Fruit fly (Drosophila melanogaster) whole organism, embryonic: ENCODE measurements around the gene CG9114.

Experiments
- Awh ChIP-seq: fragments of 200-800 bp; sonication (Bioruptor generic); IDR thresholded peaks from 2 replicates; pipeline ENCODE4, ENCODE4 v1.3.6; 2022; ENCODE audit warnings: missing biosample characterization, missing genetic modification characterization
- Bteb2 ChIP-seq: fragments of 200-800 bp; sonication (Bioruptor generic); optimal IDR thresholded peaks from 2 replicates; lab custom pipeline; 2016; ENCODE audit warnings: missing biosample characterization, missing genetic modification characterization
- CG11560 ChIP-seq: fragments of 200-800 bp; sonication (Bioruptor generic); IDR thresholded peaks from 3 replicates; pipeline ENCODE4 v1.3.6; 2022; ENCODE audit warnings: missing biosample characterization, missing genetic modification characterization
- CG11696 ChIP-seq: fragments of 200-800 bp; sonication (Bioruptor generic); IDR thresholded peaks from 2 replicates; pipeline ENCODE4 v1.3.6; 2022; ENCODE audit warnings: missing biosample characterization, missing genetic modification characterization
- CG12104 ChIP-seq: fragments of 200-800 bp; sonication (Bioruptor generic); optimal IDR thresholded peaks from 3 replicates; lab custom pipeline; 2016; ENCODE audit warnings: missing biosample characterization, missing genetic modification characterization
- CG12219 ChIP-seq: fragments of 200-800 bp; sonication (Bioruptor generic); optimal IDR thresholded peaks from 3 replicates; lab custom pipeline; 2018; ENCODE audit warnings: missing biosample characterization, mild to moderate bottlenecking, missing genetic modification characterization
- CG15011 ChIP-seq: fragments of 200-800 bp; sonication (Bioruptor generic); optimal IDR thresholded peaks from 3 replicates; lab custom pipeline; 2018; ENCODE audit warnings: missing biosample characterization, mild to moderate bottlenecking, missing genetic modification characterization
- CG16863 ChIP-seq: fragments of 200-800 bp; sonication (Bioruptor generic); optimal IDR thresholded peaks from 3 replicates; lab custom pipeline; 2016; ENCODE audit warnings: missing biosample characterization, missing genetic modification characterization
- CG17186 ChIP-seq: fragments of 200-800 bp; sonication (Bioruptor generic); optimal IDR thresholded peaks from 3 replicates; lab custom pipeline; 2017; ENCODE audit warnings: missing biosample characterization, missing genetic modification reagents, missing genetic modification characterization
- CG17359 ChIP-seq: fragments of 200-800 bp; sonication (Bioruptor generic); optimal IDR thresholded peaks from 3 replicates; lab custom pipeline; 2018; ENCODE audit warnings: missing biosample characterization, mild to moderate bottlenecking, missing genetic modification characterization, moderate library complexity
- CG17802 ChIP-seq: fragments of 200-800 bp; sonication (Bioruptor generic); optimal IDR thresholded peaks from 2 replicates; lab custom pipeline; 2018; ENCODE audit warnings: missing biosample characterization, mild to moderate bottlenecking, missing genetic modification characterization, moderate library complexity
- CG17829 ChIP-seq: fragments of 200-800 bp; optimal IDR thresholded peaks from 2 replicates; lab custom pipeline; 2019; ENCODE audit warnings: missing biosample characterization, mild to moderate bottlenecking, missing genetic modification characterization, moderate library complexity
- CG31441 ChIP-seq: fragments of 200-800 bp; sonication (Bioruptor generic); IDR thresholded peaks from 2 replicates; pipeline ENCODE4 v1.3.6; 2022; ENCODE audit warnings: missing biosample characterization, missing genetic modification characterization
- CG32767 ChIP-seq: fragments of 200-800 bp; sonication (Bioruptor generic); IDR thresholded peaks from 2 replicates; pipeline ENCODE4 v1.3.6; 2022; ENCODE audit warnings: missing biosample characterization, missing genetic modification characterization
- CG42726 ChIP-seq: fragments of 200-800 bp; sonication (Bioruptor generic); IDR thresholded peaks from 2 replicates; pipeline ENCODE4 v1.3.6; 2022; ENCODE audit warnings: missing biosample characterization, missing genetic modification characterization; ENCODE audit not compliant: partially characterized antibody
- CG4282 ChIP-seq: fragments of 200-800 bp; sonication (Bioruptor generic); optimal IDR thresholded peaks from 2 replicates; lab custom pipeline; 2016; ENCODE audit warnings: missing biosample characterization, missing genetic modification characterization
- CG6689 ChIP-seq: fragments of 200-800 bp; sonication (Bioruptor generic); IDR thresholded peaks from 2 replicates; pipeline ENCODE4 v1.3.6; 2022; ENCODE audit warnings: missing biosample characterization, missing genetic modification characterization
- CG9437 ChIP-seq: fragments of 200-800 bp; sonication (Bioruptor generic); optimal IDR thresholded peaks from 2 replicates; lab custom pipeline; 2018; ENCODE audit warnings: missing biosample characterization, mild to moderate bottlenecking, missing genetic modification characterization
- CG9797 ChIP-seq: fragments of 200-800 bp; sonication (Bioruptor generic); optimal IDR thresholded peaks from 3 replicates; lab custom pipeline; 2018; ENCODE audit warnings: missing biosample characterization, mild to moderate bottlenecking, missing genetic modification characterization
- CG9932 ChIP-seq: fragments of 200-800 bp; sonication (Bioruptor generic); IDR thresholded peaks from 2 replicates; pipeline ENCODE4 v1.3.6; 2022; ENCODE audit warnings: missing biosample characterization, missing genetic modification characterization
- Dll ChIP-seq: fragments of 200-800 bp; sonication (Bioruptor generic); IDR thresholded peaks from 4 replicates; pipeline ENCODE4 v1.3.6; 2022; ENCODE audit warnings: missing biosample characterization, missing genetic modification characterization; ENCODE audit not compliant: partially characterized antibody
- Dref ChIP-seq: fragments of 200-800 bp; sonication (Bioruptor generic); IDR thresholded peaks from 2 replicates; pipeline ENCODE4 v1.3.6; 2022; ENCODE audit warnings: missing biosample characterization, missing genetic modification characterization
- Hr78 ChIP-seq, 2 experiments: fragments of 200-800 bp in 1 of 2; fragments of >200 bp in 1 of 2; sonication (Bioruptor generic) in 1 of 2; optimal IDR thresholded peaks; 2 replicates each; lab custom pipeline; 2017 to 2019; ENCODE audit warnings: missing biosample characterization in 2 of 2, missing genetic modification characterization in 2 of 2, mild to moderate bottlenecking in 1 of 2, moderate library complexity in 1 of 2
- Lpt ChIP-seq: fragments of >200 bp; optimal IDR thresholded peaks from 2 replicates; lab custom pipeline; 2018; ENCODE audit warnings: missing biosample characterization, missing genetic modification characterization
- Max ChIP-seq: fragments of 200-800 bp; sonication (Bioruptor generic); optimal IDR thresholded peaks from 2 replicates; lab custom pipeline; 2016; ENCODE audit warnings: missing biosample characterization, mild to moderate bottlenecking, missing genetic modification characterization
- Mes4 ChIP-seq: fragments of 200-800 bp; sonication (Bioruptor generic); optimal IDR thresholded peaks from 2 replicates; lab custom pipeline; 2016; ENCODE audit warnings: missing biosample characterization, missing genetic modification characterization
- Nf-YA ChIP-seq: fragments of 200-800 bp; sonication (Bioruptor generic); IDR thresholded peaks from 2 replicates; pipeline ENCODE4 v1.3.6; 2022; ENCODE audit warnings: missing biosample characterization, missing genetic modification characterization
- Sin3A ChIP-seq: fragments of >200 bp; optimal IDR thresholded peaks from 2 replicates; lab custom pipeline; 2018
- cad ChIP-seq: fragments of >200 bp; optimal IDR thresholded peaks from 2 replicates; lab custom pipeline; 2017; ENCODE audit warnings: missing biosample characterization, missing genetic modification characterization
- chif ChIP-seq, 2 experiments: fragments of 200-800 bp; sonication (Bioruptor generic); optimal IDR thresholded peaks; 3 replicates each; lab custom pipeline; 2016; ENCODE audit warnings: missing biosample characterization in 2 of 2, missing genetic modification characterization in 2 of 2
- chm ChIP-seq: fragments of 200-800 bp; sonication (Bioruptor generic); IDR thresholded peaks from 2 replicates; pipeline ENCODE4 v1.3.6; 2022; ENCODE audit warnings: missing biosample characterization, missing genetic modification characterization
- esg ChIP-seq: fragments of 200-800 bp; sonication (Bioruptor generic); conservative IDR thresholded peaks from 2 replicates; pipeline ENCODE4 v1.3.6; 2022; ENCODE audit warnings: missing biosample characterization, missing genetic modification characterization
- exex ChIP-seq: fragments of 200-800 bp; sonication (Bioruptor generic); optimal IDR thresholded peaks from 4 replicates; lab custom pipeline; 2018; ENCODE audit warnings: missing biosample characterization, mild to moderate bottlenecking, missing genetic modification characterization, moderate library complexity
- grn ChIP-seq: fragments of 200-800 bp; sonication (Bioruptor generic); optimal IDR thresholded peaks from 3 replicates; lab custom pipeline; 2017; ENCODE audit warnings: missing biosample characterization, missing genetic modification characterization
- her ChIP-seq: fragments of 200-800 bp; sonication (Bioruptor generic); optimal IDR thresholded peaks from 2 replicates; lab custom pipeline; 2016; ENCODE audit warnings: missing biosample characterization, missing genetic modification characterization
- kay ChIP-seq: fragments of 200-800 bp; sonication (Bioruptor generic); optimal IDR thresholded peaks from 2 replicates; lab custom pipeline; 2016; ENCODE audit warnings: missing biosample characterization, missing genetic modification characterization
- nom ChIP-seq: fragments of 200-800 bp; sonication (Bioruptor generic); optimal IDR thresholded peaks from 2 replicates; lab custom pipeline; 2017; ENCODE audit warnings: missing biosample characterization, missing genetic modification characterization, mild to moderate bottlenecking, moderate library complexity, missing genetic modification reagents
- sens ChIP-seq: fragments of 200-800 bp; sonication (Bioruptor generic); peaks from one replicate; lab custom pipeline; 2016; ENCODE audit warnings: missing biosample characterization, missing genetic modification characterization
- sqz ChIP-seq: fragments of 200-800 bp; sonication (Bioruptor generic); optimal IDR thresholded peaks from 3 replicates; lab custom pipeline; 2018; ENCODE audit warnings: missing biosample characterization, mild to moderate bottlenecking, missing genetic modification characterization
- vnd ChIP-seq: fragments of 200-800 bp; sonication (Bioruptor generic); IDR thresholded peaks from 3 replicates; pipeline ENCODE4 v1.3.6; 2022; ENCODE audit warnings: missing biosample characterization, missing genetic modification characterization; ENCODE audit not compliant: partially characterized antibody
- vvl ChIP-seq: fragments of 200-800 bp; sonication (Bioruptor generic); IDR thresholded peaks from 2 replicates; pipeline ENCODE4 v1.3.6; 2022; ENCODE audit warnings: missing biosample characterization, missing genetic modification characterization
- zen2 ChIP-seq: fragments of 200-800 bp; sonication (Bioruptor generic); IDR thresholded peaks from 3 replicates; pipeline ENCODE4 v1.3.6; 2022; ENCODE audit warnings: missing biosample characterization, missing genetic modification characterization; ENCODE audit not compliant: partially characterized antibody

Gene CG9114

DNA sequence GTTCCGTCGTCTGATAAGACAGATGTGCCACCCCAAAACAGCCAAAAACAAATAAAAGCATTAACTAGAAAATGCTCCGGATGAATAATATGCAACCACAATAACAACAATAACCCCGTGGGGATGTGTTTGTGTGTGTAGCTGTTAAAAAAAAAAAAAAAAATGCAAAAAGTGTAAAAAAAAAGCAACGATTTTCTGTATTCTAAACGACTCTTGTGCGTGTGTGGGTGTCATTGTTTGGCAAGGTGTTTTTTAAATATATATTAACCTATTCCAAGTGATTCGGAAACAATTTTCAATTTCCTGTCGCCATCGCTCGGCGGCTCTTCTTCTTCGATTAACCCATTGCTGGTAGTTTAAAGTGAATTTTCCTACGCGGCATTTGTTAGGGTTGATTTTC lies 12.4 kb downstream of the CG9114 start (continued):
- TF ChIP-seq Dll (no peak), Lpt (no peak), chif (GFP tag; optimal IDR thresholded peaks at IDR 0.05; lab: Kevin White, UChicago) (no peak), CG31441 (GFP tag; lab: Robert Waterston, UW) (no peak), sqz (GFP tag; lab: Kevin White, UChicago) (peak; percentile 77), her (GFP tag; lab: Kevin White, UChicago) (no peak), Hr78 (GFP tag; optimal IDR thresholded peaks at IDR 0.05; lab: Kevin White, UChicago) (no peak), CG6689 (GFP tag; lab: Robert Waterston, UW) (no peak), nom (GFP tag; lab: Kevin White, UChicago) (peak; percentile 83), Bteb2 (no peak), CG17186 (no peak), Nf-YA (GFP tag; lab: Robert Waterston, UW) (no peak), zen2 (GFP tag; lab: Robert Waterston, UW) (no peak), sens (GFP tag; lab: Kevin White, UChicago) (peak; percentile 20), CG17359 (tag; lab: Kevin White, UChicago) (peak; percentile 83), Sin3A (lab: Kevin White, UChicago) (no peak), CG17829 (tag; lab: Kevin White, UChicago) (no peak), chm (GFP tag; lab: Robert Waterston, UW) (no peak), vvl (GFP tag; lab: Robert Waterston, UW) (0 out of 2 replicates have a peak, but pooled peaks have one; percentile 11), cad (GFP tag; lab: Kevin White, UChicago) (no peak), Mes4 (GFP tag; lab: Kevin White, UChicago) (no peak), CG9437 (GFP tag; lab: Kevin White, UChicago) (no peak), CG12104 (GFP tag; lab: Kevin White, UChicago) (no peak), CG4282 (GFP tag; lab: Kevin White, UChicago) (no peak), CG17802 (no peak), esg (no peak), CG15011 (GFP tag; lab: Kevin White, UChicago) (no peak), kay (GFP tag; lab: Kevin White, UChicago) (no peak), CG16863 (GFP tag; lab: Kevin White, UChicago) (no peak), CG9932 (no peak), exex (tag; lab: Kevin White, UChicago) (no peak), CG9797 (GFP tag; lab: Kevin White, UChicago) (no peak), CG11560 (tag; lab: Robert Waterston, UW) (no peak), vnd (GFP tag; lab: Robert Waterston, UW) (no peak), CG42726 (GFP tag; lab: Robert Waterston, UW) (no peak), Max (GFP tag; lab: Kevin White, UChicago) (no peak), grn (GFP tag; lab: Kevin White, UChicago) (no peak), Awh (GFP tag; lab: Robert Waterston, UW) (no peak), CG12219 (GFP tag; lab: Kevin White, UChicago) (no peak), Dref (GFP tag; lab: Robert Waterston, UW) (peak; percentile 41; the same call in 1 of the 2 replicates), CG11696 (GFP tag; lab: Robert Waterston, UW) (no peak), CG32767 (no peak; the same call in 1 of the 2 replicates)
